Worm (Caenorhabditis elegans) whole organism, young adult: Measurements from ENCODE around the gene ZK896.5.

Source experiments
- B0336.3 ChIP-seq: fragments of 200-800 bp; sonication (Bioruptor generic); IDR thresholded peaks from 2 replicates; pipeline ENCODE4 v1.3.6; 2022; ENCODE audit warnings: missing genetic modification characterization, missing compliant biosample characterization
- Y53F4B.3 ChIP-seq: fragments of 200-800 bp; sonication (Bioruptor generic); IDR thresholded peaks from 2 replicates; pipeline ENCODE4 v1.3.6; 2022; ENCODE audit warnings: missing genetic modification reagents, missing genetic modification characterization, missing compliant biosample characterization
- Y53G8AR.9 ChIP-seq: fragments of 200-800 bp; sonication (Bioruptor generic); conservative IDR thresholded peaks from 2 replicates; pipeline ENCODE4 v1.3.6; 2022; ENCODE audit warnings: missing genetic modification reagents, missing genetic modification characterization, missing compliant biosample characterization
- ZK185.1 ChIP-seq: sonication (generic microtip); optimal IDR thresholded peaks from 2 replicates; lab custom pipeline; 2016; ENCODE audit warnings: mild to moderate bottlenecking, missing genetic modification characterization, missing compliant biosample characterization; ENCODE audit not compliant: poor library complexity, severe bottlenecking
- aptf-3 ChIP-seq: fragments of 200-800 bp; sonication (Bioruptor generic); IDR thresholded peaks from 2 replicates; pipeline ENCODE4 v1.3.6; 2022; ENCODE audit warnings: missing genetic modification characterization, missing compliant biosample characterization
- athp-1 ChIP-seq: sonication (generic microtip); optimal IDR thresholded peaks from 2 replicates; lab custom pipeline; 2017; ENCODE audit warnings: mild to moderate bottlenecking, missing genetic modification characterization, missing compliant biosample characterization
- attf-5 ChIP-seq: fragments of 200-800 bp; sonication (Bioruptor generic); optimal IDR thresholded peaks from 2 replicates; lab custom pipeline; 2018; ENCODE audit warnings: mild to moderate bottlenecking, missing genetic modification characterization, missing compliant biosample characterization
- bed-2 ChIP-seq: fragments of 200-800 bp; sonication (Bioruptor generic); IDR thresholded peaks from 2 replicates; pipeline ENCODE4 v1.3.6; 2022; ENCODE audit warnings: missing genetic modification reagents, missing genetic modification characterization, missing compliant biosample characterization
- ccch-3 ChIP-seq: fragments of 200-800 bp; sonication (Bioruptor generic); optimal IDR thresholded peaks from 2 replicates; lab custom pipeline; 2018; ENCODE audit warnings: mild to moderate bottlenecking, missing genetic modification characterization, missing compliant biosample characterization
- ceh-40 ChIP-seq: fragments of 200-800 bp; sonication (Bioruptor generic); IDR thresholded peaks from 2 replicates; pipeline ENCODE4 v1.3.6; 2022; ENCODE audit warnings: missing genetic modification characterization, missing compliant biosample characterization
- ceh-58 ChIP-seq: fragments of 200-800 bp; sonication (Bioruptor generic); IDR thresholded peaks from 2 replicates; pipeline ENCODE4 v1.3.6; 2022; ENCODE audit warnings: missing genetic modification characterization, missing compliant biosample characterization
- dox-1 ChIP-seq: fragments of 200-800 bp; sonication (Bioruptor generic); IDR thresholded peaks from 2 replicates; pipeline ENCODE4 v1.3.6; 2022; ENCODE audit warnings: missing genetic modification reagents, missing genetic modification characterization, missing compliant biosample characterization
- ekl-4 ChIP-seq: fragments of 200-800 bp; sonication (Bioruptor generic); IDR thresholded peaks from 2 replicates; pipeline ENCODE4 v1.3.6; 2022; ENCODE audit warnings: missing genetic modification reagents, missing genetic modification characterization, missing compliant biosample characterization
- hlh-26 ChIP-seq: fragments of 200-800 bp; sonication (Bioruptor generic); conservative IDR thresholded peaks from 2 replicates; pipeline ENCODE4 v1.3.6; 2022; ENCODE audit warnings: missing genetic modification reagents, missing genetic modification characterization, missing compliant biosample characterization
- hmg-1.2 ChIP-seq: fragments of 200-800 bp; sonication (Bioruptor generic); IDR thresholded peaks from 2 replicates; pipeline ENCODE4 v1.3.6; 2022; ENCODE audit warnings: missing genetic modification reagents, missing genetic modification characterization, missing compliant biosample characterization
- lag-1 ChIP-seq: fragments of 200-800 bp; sonication (Bioruptor generic); IDR thresholded peaks from 2 replicates; pipeline ENCODE4 v1.3.6; 2022; ENCODE audit warnings: missing genetic modification reagents, missing genetic modification characterization, missing compliant biosample characterization
- let-607 ChIP-seq, 2 experiments: fragments of 200-800 bp in 1 of 2; sonication (Bioruptor generic) in 1 of 2; sonication (generic microtip) in 1 of 2; optimal IDR thresholded peaks; 2 replicates each; lab custom pipeline; 2016 to 2018; ENCODE audit warnings: mild to moderate bottlenecking in 2 of 2, missing compliant biosample characterization in 2 of 2, missing genetic modification characterization in 2 of 2, moderate library complexity in 2 of 2, missing genotype in 1 of 2
- lin-26 ChIP-seq: fragments of 200-800 bp; sonication (Bioruptor generic); IDR thresholded peaks from 2 replicates; pipeline ENCODE4 v1.3.6; 2022; ENCODE audit warnings: missing genetic modification reagents, missing genetic modification characterization, missing compliant biosample characterization
- lin-40 ChIP-seq: sonication (generic microtip); optimal IDR thresholded peaks from 2 replicates; lab custom pipeline; 2016; ENCODE audit warnings: missing genetic modification characterization, mild to moderate bottlenecking, missing compliant biosample characterization, missing genotype, missing genetic modification reagents
- lin-54 ChIP-seq: fragments of 200-800 bp; sonication (Bioruptor generic); optimal IDR thresholded peaks from 2 replicates; lab custom pipeline; 2018; ENCODE audit warnings: mild to moderate bottlenecking, missing genetic modification characterization, missing compliant biosample characterization
- lir-1 ChIP-seq: fragments of 200-800 bp; sonication (Bioruptor generic); conservative IDR thresholded peaks from 2 replicates; pipeline ENCODE4 v1.3.6; 2022; ENCODE audit warnings: missing genetic modification reagents, missing genetic modification characterization, missing compliant biosample characterization
- lsy-27 ChIP-seq: sonication (generic microtip); optimal IDR thresholded peaks from 2 replicates; lab custom pipeline; 2017; ENCODE audit warnings: missing genetic modification characterization, mild to moderate bottlenecking, missing compliant biosample characterization, antibody characterized with exemption, missing genotype, borderline replicate concordance; ENCODE audit not compliant: insufficient read depth
- madf-3 ChIP-seq: fragments of 200-800 bp; sonication (Bioruptor generic); IDR thresholded peaks from 2 replicates; pipeline ENCODE4 v1.3.6; 2022; ENCODE audit warnings: missing genetic modification reagents, missing genetic modification characterization, missing compliant biosample characterization
- madf-6 ChIP-seq: fragments of 200-800 bp; sonication (Bioruptor generic); IDR thresholded peaks from 2 replicates; pipeline ENCODE4 v1.3.6; 2022; ENCODE audit warnings: missing genetic modification reagents, missing genetic modification characterization, missing compliant biosample characterization
- mxl-1 ChIP-seq: sonication (generic microtip); optimal IDR thresholded peaks from 2 replicates; lab custom pipeline; 2016; ENCODE audit warnings: missing genetic modification characterization, missing compliant biosample characterization
- nfyb-1 ChIP-seq: fragments of 200-800 bp; sonication (Bioruptor generic); IDR thresholded peaks from 2 replicates; pipeline ENCODE4 v1.3.6; 2022; ENCODE audit warnings: missing genetic modification reagents, missing genetic modification characterization, missing compliant biosample characterization
- nhr-179 ChIP-seq: sonication (generic microtip); optimal IDR thresholded peaks from 2 replicates; lab custom pipeline; 2016; ENCODE audit warnings: mild to moderate bottlenecking, missing genetic modification characterization, missing compliant biosample characterization
- nhr-80 ChIP-seq: sonication (generic microtip); optimal IDR thresholded peaks from 2 replicates; lab custom pipeline; 2016; ENCODE audit warnings: missing genetic modification characterization, missing compliant biosample characterization
- pbrm-1 ChIP-seq: fragments of 200-800 bp; sonication (Bioruptor generic); IDR thresholded peaks from 2 replicates; pipeline ENCODE4 v1.3.6; 2022; ENCODE audit warnings: missing genetic modification reagents, missing genetic modification characterization, missing compliant biosample characterization
- rec-8 ChIP-seq, 2 experiments: sonication (generic microtip); optimal IDR thresholded peaks; 2 replicates each; lab custom pipeline; 2016; ENCODE audit warnings: mild to moderate bottlenecking in 2 of 2, missing genetic modification characterization in 2 of 2, missing genetic modification reagents in 2 of 2, missing genotype in 2 of 2, missing biosample characterization in 1 of 2, missing compliant biosample characterization in 1 of 2, moderate library complexity in 1 of 2
- snpc-1.1 ChIP-seq: sonication (generic microtip); optimal IDR thresholded peaks from 2 replicates; lab custom pipeline; 2017; ENCODE audit warnings: missing genetic modification characterization, mild to moderate bottlenecking, missing compliant biosample characterization, antibody characterized with exemption, moderate library complexity, missing genotype, missing genetic modification reagents; ENCODE audit not compliant: insufficient read depth
- tlf-1 ChIP-seq: fragments of 200-800 bp; sonication (Bioruptor generic); optimal IDR thresholded peaks from 2 replicates; lab custom pipeline; 2018; ENCODE audit warnings: mild to moderate bottlenecking, missing genetic modification characterization, missing compliant biosample characterization
- zfh-2 ChIP-seq: fragments of 200-800 bp; sonication (Bioruptor generic); conservative IDR thresholded peaks from 2 replicates; pipeline ENCODE4 v1.3.6; 2022; ENCODE audit warnings: missing genetic modification reagents, missing genetic modification characterization, missing compliant biosample characterization
- zim-3 ChIP-seq: sonication (generic microtip); optimal IDR thresholded peaks from 2 replicates; lab custom pipeline; 2017; ENCODE audit warnings: mild to moderate bottlenecking, missing genetic modification characterization, moderate library complexity, missing compliant biosample characterization
- ztf-18 ChIP-seq: sonication (generic microtip); optimal IDR thresholded peaks from 2 replicates; lab custom pipeline; 2016; ENCODE audit warnings: missing genotype, mild to moderate bottlenecking, missing genetic modification characterization, missing compliant biosample characterization
- ztf-6 ChIP-seq: fragments of 200-800 bp; sonication (Bioruptor generic); IDR thresholded peaks from 2 replicates; pipeline ENCODE4 v1.3.6; 2022; ENCODE audit warnings: missing genetic modification reagents, missing genetic modification characterization, missing compliant biosample characterization

ZK896.5 gene

DNA sequence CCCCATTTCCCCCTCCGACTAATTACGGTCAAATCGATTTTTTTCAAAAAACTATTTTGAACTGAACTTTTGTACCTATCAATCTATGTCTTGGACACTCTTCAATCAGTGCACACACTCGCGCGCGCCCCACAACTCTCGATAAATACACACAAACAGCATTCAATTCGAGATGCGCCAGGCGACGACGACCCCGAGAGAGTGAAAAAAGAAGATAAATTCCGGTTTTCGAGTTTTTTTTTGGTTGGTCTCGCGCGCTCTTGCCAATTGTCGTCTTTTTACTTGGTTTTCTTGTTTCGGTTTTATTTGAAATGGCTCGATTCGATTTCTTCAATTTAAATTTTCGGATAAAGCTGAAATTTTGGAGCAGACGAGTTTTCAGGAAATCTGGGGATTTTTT lies 39.1 kb downstream of the ZK896.5 start (continued):
- no peak for TF ChIP-seq rec-8 (tag; optimal IDR thresholded peaks at IDR 0.05; lab: Kevin White, UChicago)
- 0 out of 2 replicates have a peak, but pooled peaks have one; percentile 13 for TF ChIP-seq pbrm-1 (GFP tag; lab: Robert Waterston, UW)
- TF ChIP-seq bed-2 (GFP tag; lab: Robert Waterston, UW): no peak
- TF ChIP-seq ceh-40 (GFP tag; lab: Robert Waterston, UW): no peak
- TF ChIP-seq snpc-1.1 (tag; lab: Kevin White, UChicago): no peak
- no peak for TF ChIP-seq zim-3 (tag; lab: Kevin White, UChicago)

DNA sequence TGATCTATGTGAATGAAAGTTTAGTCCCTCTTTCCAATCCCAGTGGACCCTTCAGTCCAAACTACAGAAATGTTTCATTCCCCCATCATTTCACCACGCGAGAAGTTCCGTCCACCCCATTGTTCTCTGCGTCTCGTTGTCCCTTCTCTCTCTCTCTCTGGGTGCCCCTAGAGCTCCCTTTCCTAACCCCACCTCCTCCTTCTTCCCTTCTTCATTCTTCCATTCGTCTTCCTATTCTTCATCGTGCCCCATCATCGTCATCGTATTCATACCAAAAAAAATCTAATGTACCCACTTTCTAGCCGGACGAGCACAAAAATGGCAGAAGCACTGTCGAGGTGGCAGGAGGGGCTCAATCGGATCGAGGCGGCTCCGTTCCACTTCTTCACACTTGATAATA lies 43.2 kb downstream of the ZK896.5 start, which contains the start of gene M02B1.3:
Gene M02B1.3 (plus strand): TSS at position 301 of the 400 bp plus-strand sequence.
- TF ChIP-seq athp-1 (tag; lab: Kevin White, UChicago): no peak
- no peak for TF ChIP-seq lsy-27 (tag; lab: Kevin White, UChicago)
- no peak for TF ChIP-seq lin-54 (GFP tag; lab: Kevin White, UChicago)
- no peak for TF ChIP-seq ekl-4 (GFP tag; lab: Robert Waterston, UW)
- no peak for TF ChIP-seq madf-3 (GFP tag; lab: Robert Waterston, UW)
- no peak for TF ChIP-seq ceh-58 (GFP tag; lab: Robert Waterston, UW)
- TF ChIP-seq madf-6 (GFP tag; lab: Robert Waterston, UW): 0 out of 2 replicates have a peak, but pooled peaks have one; percentile 12
- TF ChIP-seq attf-5: no peak
- no peak for TF ChIP-seq hlh-26
- 0 out of 2 replicates have a peak, but pooled peaks have one; percentile 22 for TF ChIP-seq nfyb-1
- peak; percentile 39; the same call in 1 of the 2 replicates for TF ChIP-seq zfh-2 (GFP tag; lab: Robert Waterston, UW)
- 0 out of 2 replicates have a peak, but pooled peaks have one; percentile 20 for TF ChIP-seq lin-26 (GFP tag; lab: Robert Waterston, UW)

ce11 chrIV:12835363-12835762 lies 44.1 kb downstream of the ZK896.5 start:
- TF ChIP-seq ekl-4 (GFP tag; lab: Robert Waterston, UW) (0 out of 2 replicates have a peak, but pooled peaks have one; percentile 30), mxl-1 (tag; lab: Kevin White, UChicago) (no peak), lin-40 (tag; lab: Kevin White, UChicago) (peak; percentile 20), let-607 (tag; optimal IDR thresholded peaks at IDR 0.05; lab: Kevin White, UChicago) (peak; percentile 77 to 89), Y53G8AR.9 (GFP tag; lab: Robert Waterston, UW) (no peak), nhr-80 (tag; lab: Kevin White, UChicago) (peak; percentile 90), lir-1 (no peak), ztf-6 (no peak), hmg-1.2 (GFP tag; lab: Robert Waterston, UW) (0 out of 2 replicates have a peak, but pooled peaks have one; percentile 9), ZK185.1 (no peak), Y53F4B.3 (GFP tag; lab: Robert Waterston, UW) (no peak), lag-1 (GFP tag; lab: Robert Waterston, UW) (no peak), aptf-3 (GFP tag; lab: Robert Waterston, UW) (no peak), ccch-3 (GFP tag; lab: Kevin White, UChicago) (no peak), dox-1 (peak; percentile 40; the same call in 1 of the 2 replicates), lin-26 (GFP tag; lab: Robert Waterston, UW) (no peak), B0336.3 (GFP tag; lab: Robert Waterston, UW) (no peak)

- TF ChIP-seq nhr-179 (tag; lab: Kevin White, UChicago): no peak
- TF ChIP-seq hmg-1.2 (GFP tag; lab: Robert Waterston, UW): peak; percentile 67; the same call in 1 of the 2 replicates
- TF ChIP-seq tlf-1 (GFP tag; lab: Kevin White, UChicago): no peak
- TF ChIP-seq ztf-18: no peak
Observed at ce11 chrIV:12834417-12834731, 45.1 kb downstream of the ZK896.5 start.
